Worm (Caenorhabditis elegans): Measurements from ENCODE around the gene pssy-1.

DNA sequence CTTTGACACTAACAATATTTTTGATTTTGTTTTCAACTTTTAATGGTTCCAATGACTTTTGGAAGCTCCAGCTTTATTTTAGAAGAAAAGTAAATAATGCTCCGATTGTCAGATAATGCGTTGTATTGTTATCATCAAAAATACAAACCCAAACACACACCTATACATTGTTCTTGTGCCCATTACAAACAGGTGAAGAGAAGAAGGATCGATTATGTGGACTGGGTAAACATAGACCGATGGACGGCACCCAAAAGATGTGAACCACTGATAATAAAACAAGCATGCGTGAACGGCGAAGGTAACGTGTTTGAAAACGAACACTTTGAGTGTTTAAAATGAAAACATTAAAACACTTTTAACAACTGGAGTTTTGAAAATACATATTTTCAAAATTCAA is 21.8 kb downstream of the pssy-1 start:
- TF ChIP-seq nhr-28 (tag; optimal IDR thresholded peaks at IDR 0.05) = no peak
- peak in 1 of 2 experiments; percentile 89 for TF ChIP-seq unc-62 (GFP tag; optimal IDR thresholded peaks at IDR 0.05 in 1 of 2)
- no peak for TF ChIP-seq unc-62 (tag; optimal IDR thresholded peaks at IDR 0.05)
- TF ChIP-seq zag-1 (tag; optimal IDR thresholded peaks at IDR 0.05) = no peak
- no peak for TF ChIP-seq nhr-11 (tag; optimal IDR thresholded peaks at IDR 0.05)
- no peak for TF ChIP-seq ceh-82 (tag; optimal IDR thresholded peaks at IDR 0.05)
- TF ChIP-seq jun-1 (tag; optimal IDR thresholded peaks at IDR 0.05) = no peak
- TF ChIP-seq skn-1 (tag; optimal IDR thresholded peaks at IDR 0.05) = no peak
- no peak for TF ChIP-seq nhr-25 (tag; optimal IDR thresholded peaks at IDR 0.05; ENCODE audit: borderline replicate concordance, insufficient read depth)
- TF ChIP-seq set-16 (GFP tag; IDR thresholded peaks at IDR 0.05) = no peak
- TF ChIP-seq pha-4 (GFP tag; IDR thresholded peaks at IDR 0.05) = no peak
- TF ChIP-seq pha-4 (tag; optimal IDR thresholded peaks at IDR 0.05) = no peak
- TF ChIP-seq nhr-237 (tag; optimal IDR thresholded peaks at IDR 0.05) = no peak

Data from whole organism, L4 larva.